Worm (Caenorhabditis elegans): ENCODE data around the gene pqn-13.

ce11 chrV:5653990-5654499, 21.9 kb downstream of the pqn-13 start, which contains the start of gene hex-2:
- TF ChIP-seq unc-39 (tag; optimal IDR thresholded peaks at IDR 0.05): no peak
- no peak for TF ChIP-seq ces-1 (GFP tag; optimal IDR thresholded peaks at IDR 0.05)
- no peak for TF ChIP-seq nhr-76 (tag; optimal IDR thresholded peaks at IDR 0.05)
- no peak for TF ChIP-seq nhr-237 (tag; optimal IDR thresholded peaks at IDR 0.05)
- no peak for TF ChIP-seq mab-5 (tag; optimal IDR thresholded peaks at IDR 0.05)
- no peak for TF ChIP-seq snpc-4 (tag; optimal IDR thresholded peaks at IDR 0.05)
- no peak for TF ChIP-seq ztf-11 (tag; optimal IDR thresholded peaks at IDR 0.05)
- no peak for TF ChIP-seq pha-4 (tag; optimal IDR thresholded peaks at IDR 0.05)
- no peak for TF ChIP-seq unc-62 (GFP tag; optimal IDR thresholded peaks at IDR 0.05)
- TF ChIP-seq zip-8 (tag; optimal IDR thresholded peaks at IDR 0.05): no peak
- no peak for TF ChIP-seq bed-3 (GFP tag; optimal IDR thresholded peaks at IDR 0.05)
- no peak for TF ChIP-seq lsy-2 (tag; optimal IDR thresholded peaks at IDR 0.05)
- TF ChIP-seq unc-120 (tag; optimal IDR thresholded peaks at IDR 0.05; ENCODE audit: poor library complexity, severe bottlenecking): no peak
- TF ChIP-seq sptf-1 (tag; optimal IDR thresholded peaks at IDR 0.05): no peak

Data from whole organism, mixed stage, embryonic.